Worm (Caenorhabditis elegans): Measurements from ENCODE around the gene F45G2.7.

Gene F45G2.7

ce11 chrIII:13458978-13459596 lies 24.8 kb upstream of the F45G2.7 start, which contains the start of gene tag-164:
TSS of gene tag-164 (plus strand) at chrIII:13459546.
- no peak for TF ChIP-seq F10B5.3 (tag; optimal IDR thresholded peaks at IDR 0.05)
- TF ChIP-seq unc-62 (GFP tag; optimal IDR thresholded peaks at IDR 0.05 in 1 of 2): peak in 1 of 2 experiments; percentile 92
- no peak for TF ChIP-seq unc-62 (tag; optimal IDR thresholded peaks at IDR 0.05)

ce11 chrIII:13457305-13457704 lies 23.0 kb upstream of the F45G2.7 start:
- peak; percentile 13 for TF ChIP-seq nhr-102 (tag; optimal IDR thresholded peaks at IDR 0.05)
- TF ChIP-seq snpc-4 (tag; optimal IDR thresholded peaks at IDR 0.05): no peak
- peak in 1 of 2 experiments; percentile 51 for TF ChIP-seq unc-62 (GFP tag; optimal IDR thresholded peaks at IDR 0.05 in 1 of 2)
- no peak for TF ChIP-seq unc-62 (tag; optimal IDR thresholded peaks at IDR 0.05)
- 0 out of 2 replicates have a peak, but pooled peaks have one; percentile 48 for TF ChIP-seq Y105C5A.15 (GFP tag; IDR thresholded peaks at IDR 0.05)

- TF ChIP-seq ceh-82 (tag; optimal IDR thresholded peaks at IDR 0.05) (no peak), hlh-30 (tag; optimal IDR thresholded peaks at IDR 0.05; ENCODE audit: insufficient read depth) (peak; percentile 38), ZK546.5 (tag; optimal IDR thresholded peaks at IDR 0.05) (no peak), aha-1 (tag) (peak; percentile 65), ceh-32 (tag; optimal IDR thresholded peaks at IDR 0.05; ENCODE audit: poor library complexity) (no peak), jun-1 (tag; optimal IDR thresholded peaks at IDR 0.05) (no peak), dve-1 (tag; optimal IDR thresholded peaks at IDR 0.05; ENCODE audit: insufficient read depth) (no peak), ces-1 (GFP tag; optimal IDR thresholded peaks at IDR 0.05) (no peak), lin-13 (GFP tag; optimal IDR thresholded peaks at IDR 0.05) (no peak), nhr-11 (tag; optimal IDR thresholded peaks at IDR 0.05) (peak; percentile 12), daf-8 (GFP tag; IDR thresholded peaks at IDR 0.05) (no peak), nhr-28 (tag; optimal IDR thresholded peaks at IDR 0.05) (no peak), fkh-10 (GFP tag; optimal IDR thresholded peaks at IDR 0.05) (peak; percentile 14), mep-1 (tag; optimal IDR thresholded peaks at IDR 0.05) (peak; percentile 38), ama-1 (optimal IDR thresholded peaks at IDR 0.05) (no peak), lsy-2 (tag; optimal IDR thresholded peaks at IDR 0.05) (peak in 1 of 2 experiments; percentile 61), unc-62 (GFP tag; optimal IDR thresholded peaks at IDR 0.05 in 1 of 2) (no peak), unc-62 (tag; optimal IDR thresholded peaks at IDR 0.05) (no peak), ceh-20 (GFP tag; IDR thresholded peaks at IDR 0.05) (no peak), sdz-12 (GFP tag; optimal IDR thresholded peaks at IDR 0.05) (no peak), nhr-237 (tag; optimal IDR thresholded peaks at IDR 0.05) (no peak), arid-1 (GFP tag; conservative IDR thresholded peaks at IDR 0.05) (0 out of 2 replicates have a peak, but pooled peaks have one; percentile 8), madf-9 (GFP tag; conservative IDR thresholded peaks at IDR 0.05) (no peak), saeg-2 (GFP tag; IDR thresholded peaks at IDR 0.05) (no peak), cey-2 (tag; optimal IDR thresholded peaks at IDR 0.05; ENCODE audit: borderline replicate concordance, insufficient read depth) (no peak), zip-11 (GFP tag; IDR thresholded peaks at IDR 0.05) (no peak), nhr-10 (tag; optimal IDR thresholded peaks at IDR 0.05) (no peak), ceh-62 (tag; optimal IDR thresholded peaks at IDR 0.05) (no peak), hif-1 (tag; optimal IDR thresholded peaks at IDR 0.05) (no peak), daf-19 (GFP tag; conservative IDR thresholded peaks at IDR 0.05) (no peak), R02D3.7 (tag; optimal IDR thresholded peaks at IDR 0.05) (no peak), tra-1 (GFP tag; IDR thresholded peaks at IDR 0.05) (no peak), Y75B8A.6 (GFP tag; IDR thresholded peaks at IDR 0.05) (no peak), F49E8.2 (tag; optimal IDR thresholded peaks at IDR 0.05; ENCODE audit: borderline replicate concordance) (no peak), dmd-9 (GFP tag; IDR thresholded peaks at IDR 0.05) (no peak), zfp-2 (tag; optimal IDR thresholded peaks at IDR 0.05) (no peak), daf-16 (GFP tag; optimal IDR thresholded peaks at IDR 0.05) (no peak), daf-16 (tag; optimal IDR thresholded peaks at IDR 0.05) (peak; percentile 51), ctbp-1 (GFP tag; IDR thresholded peaks at IDR 0.05) (no peak), ceh-44 (GFP tag; IDR thresholded peaks at IDR 0.05) (no peak), mdl-1 (tag; optimal IDR thresholded peaks at IDR 0.05) (no peak), dmd-6 (GFP tag; IDR thresholded peaks at IDR 0.05) (0 out of 2 replicates have a peak, but pooled peaks have one; percentile 9), snpc-4 (tag; optimal IDR thresholded peaks at IDR 0.05) (no peak), Y105C5A.15 (GFP tag; IDR thresholded peaks at IDR 0.05) (no peak)
Observed at ce11 chrIII:13455816-13456215, 21.5 kb upstream of the F45G2.7 start.

Data from whole organism, L4 larva.